Worm (Caenorhabditis elegans) whole organism, L1 larva: ENCODE data around the gene nhr-15.

ENCODE experiments used
- blmp-1 ChIP-seq: fragments of 150-350 bp; optimal IDR thresholded peaks from 2 replicates; lab custom pipeline; 2014; ENCODE audit warnings: missing biosample characterization, missing genetic modification characterization
- egl-13 ChIP-seq: sonication (generic microtip); optimal IDR thresholded peaks from 2 replicates; lab custom pipeline; 2016; ENCODE audit warnings: missing genotype, missing genetic modification reagents, missing genetic modification characterization, missing compliant biosample characterization
- lin-13 ChIP-seq: fragments of 150-350 bp; optimal IDR thresholded peaks from 2 replicates; lab custom pipeline; 2014; ENCODE audit warnings: missing biosample characterization, missing genetic modification reagents, missing genetic modification characterization
- lin-15B ChIP-seq: fragments of 150-350 bp; sonication (generic microtip); optimal IDR thresholded peaks from 3 replicates; lab custom pipeline; 2014; ENCODE audit warnings: missing biosample characterization, missing genetic modification characterization
- lin-35 ChIP-seq, 2 experiments: fragments of 150-350 bp; optimal IDR thresholded peaks; 2 replicates each; lab custom pipeline; 2014; ENCODE audit warnings: missing biosample characterization in 2 of 2, missing genetic modification characterization in 2 of 2, missing genetic modification reagents in 2 of 2
- lir-3 ChIP-seq: sonication (generic microtip); optimal IDR thresholded peaks from 2 replicates; lab custom pipeline; 2016; ENCODE audit warnings: mild to moderate bottlenecking, missing genetic modification characterization, moderate library complexity, missing compliant biosample characterization; ENCODE audit not compliant: poor library complexity
- nhr-71 ChIP-seq: sonication (generic microtip); optimal IDR thresholded peaks from 2 replicates; lab custom pipeline; 2016; ENCODE audit warnings: mild to moderate bottlenecking, missing genetic modification characterization, moderate library complexity, missing compliant biosample characterization
- nhr-85 ChIP-seq: sonication (generic microtip); peaks from one replicate; lab custom pipeline; 2016; ENCODE audit warnings: missing genetic modification characterization, inconsistent platforms, missing compliant biosample characterization
- snpc-4 ChIP-seq: fragments of 150-350 bp; optimal IDR thresholded peaks from 2 replicates; lab custom pipeline; 2014; ENCODE audit warnings: missing biosample characterization, missing genetic modification characterization
- vab-15 ChIP-seq: sonication (generic microtip); optimal IDR thresholded peaks from 2 replicates; lab custom pipeline; 2017; ENCODE audit warnings: missing genotype, mild to moderate bottlenecking, missing genetic modification characterization, missing compliant biosample characterization

Gene nhr-15

DNA sequence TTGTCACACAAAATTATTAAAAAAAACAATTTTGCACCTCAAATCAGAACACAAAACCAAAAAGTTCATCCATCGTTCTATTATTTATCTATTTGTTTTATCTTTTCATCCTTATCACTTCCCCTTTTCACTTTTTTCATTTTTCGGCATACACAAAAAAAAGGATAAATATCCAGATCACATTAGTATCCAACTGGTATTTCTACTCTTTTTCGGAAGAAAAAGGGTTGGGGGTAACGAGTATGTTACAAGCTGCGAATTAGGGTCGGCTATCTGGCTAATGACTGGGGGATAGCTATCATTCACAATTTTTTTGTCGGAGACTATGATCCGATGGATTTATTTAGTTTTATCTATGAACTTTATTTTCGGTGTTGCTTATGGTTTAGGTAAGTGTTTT, 57.5 kb downstream of the nhr-15 start, which contains the start of gene mltn-7:
Gene mltn-7, plus strand, starts transcription at position 301 of the 400 bp plus-strand sequence.
- no peak for TF ChIP-seq lin-13 (GFP tag; lab: Kevin White, UChicago)
- no peak for TF ChIP-seq vab-15 (tag; lab: Kevin White, UChicago)
- TF ChIP-seq blmp-1 (tag; lab: Kevin White, UChicago): peak; percentile 15
- TF ChIP-seq, all 84 proteins: peak for 1

DNA sequence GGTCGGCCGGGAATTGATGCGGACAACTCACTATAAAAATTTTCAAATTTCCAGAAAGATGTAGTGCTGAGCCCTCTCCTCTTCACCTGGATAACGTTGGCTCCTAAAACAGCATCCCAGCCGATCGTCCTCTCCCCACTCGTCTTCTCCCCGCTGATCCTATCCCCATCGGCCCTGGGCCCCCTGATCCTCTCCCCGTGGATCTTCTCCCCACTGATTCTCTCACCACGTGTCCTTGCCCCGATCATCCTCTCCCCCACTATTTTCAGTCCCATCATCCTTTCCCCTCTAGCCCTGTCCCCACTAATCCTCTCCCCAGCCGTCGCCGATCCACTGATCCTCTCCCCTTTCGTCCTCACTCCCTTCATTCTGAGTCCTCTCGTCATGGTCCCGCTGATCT, 60.7 kb downstream of the nhr-15 start:
- TF ChIP-seq nhr-71 (tag; lab: Kevin White, UChicago) (no peak), nhr-85 (tag; lab: Kevin White, UChicago) (no peak), snpc-4 (tag; lab: Kevin White, UChicago) (no peak), lin-13 (GFP tag; lab: Kevin White, UChicago) (no peak), lin-15B (tag; lab: Kevin White, UChicago) (no peak), lir-3 (tag; lab: Kevin White, UChicago) (no peak), egl-13 (tag; lab: Kevin White, UChicago) (no peak), lin-35 (GFP tag; optimal IDR thresholded peaks at IDR 0.05; lab: Kevin White, UChicago) (no peak)
